Worm (Caenorhabditis elegans): ENCODE measurements around the gene Y14H12A.2.

ce11 chrII:3947404-3947803 lies 42.1 kb downstream of the Y14H12A.2 start:
- TF ChIP-seq unc-39 (tag; optimal IDR thresholded peaks at IDR 0.05) (no peak), drap-1 (GFP tag; optimal IDR thresholded peaks at IDR 0.05) (no peak), sptf-1 (tag; optimal IDR thresholded peaks at IDR 0.05) (no peak), ces-1 (GFP tag; optimal IDR thresholded peaks at IDR 0.05) (no peak), mab-5 (tag; optimal IDR thresholded peaks at IDR 0.05) (no peak), unc-62 (GFP tag; optimal IDR thresholded peaks at IDR 0.05) (no peak), elt-1 (tag; optimal IDR thresholded peaks at IDR 0.05; ENCODE audit: borderline replicate concordance, insufficient read depth) (no peak), lsy-2 (tag; optimal IDR thresholded peaks at IDR 0.05) (no peak), zip-8 (tag; optimal IDR thresholded peaks at IDR 0.05) (no peak), mep-1 (tag; optimal IDR thresholded peaks at IDR 0.05) (no peak), blmp-1 (tag; optimal IDR thresholded peaks at IDR 0.05) (no peak)

Data from whole organism, mixed stage, embryonic.